Fruit fly (Drosophila melanogaster) whole organism, pupa: ENCODE measurements around the gene CG15200.

ENCODE experiments used
- CG10348 ChIP-seq: fragments of 200-800 bp; sonication (Bioruptor generic); IDR thresholded peaks from 2 replicates; pipeline ENCODE4 v1.3.6; 2022; ENCODE audit warnings: missing biosample characterization, missing genetic modification characterization
- CG12605 ChIP-seq: fragments of 200-800 bp; sonication (Bioruptor generic); IDR thresholded peaks from 2 replicates; pipeline ENCODE4 v1.3.6; 2022; ENCODE audit warnings: missing biosample characterization, missing genetic modification characterization
- CG13204 ChIP-seq: fragments of 200-800 bp; sonication (Bioruptor generic); optimal IDR thresholded peaks from 2 replicates; lab custom pipeline; 2018; ENCODE audit warnings: missing biosample characterization, mild to moderate bottlenecking, missing genetic modification characterization, moderate library complexity
- CG14655 ChIP-seq: fragments of 200-800 bp; sonication (Bioruptor generic); optimal IDR thresholded peaks from 3 replicates; lab custom pipeline; 2017; ENCODE audit warnings: mild to moderate bottlenecking, missing biosample characterization, missing genetic modification reagents, missing genetic modification characterization
- CG15710 ChIP-seq: fragments of 200-800 bp; sonication (Bioruptor generic); optimal IDR thresholded peaks from 2 replicates; lab custom pipeline; 2018; ENCODE audit warnings: missing biosample characterization, mild to moderate bottlenecking, missing genetic modification characterization, moderate library complexity
- CG17806 ChIP-seq: fragments of 200-800 bp; sonication (Bioruptor generic); optimal IDR thresholded peaks from 2 replicates; lab custom pipeline; 2018; ENCODE audit warnings: missing biosample characterization, mild to moderate bottlenecking, missing genetic modification characterization, moderate library complexity
- CG32121 ChIP-seq: fragments of 200-800 bp; sonication (Bioruptor generic); IDR thresholded peaks from 2 replicates; pipeline ENCODE4 v1.3.6; 2022; ENCODE audit warnings: missing biosample characterization, missing genetic modification characterization
- CG34367 ChIP-seq: fragments of 200-800 bp; sonication (Bioruptor generic); optimal IDR thresholded peaks from 2 replicates; lab custom pipeline; 2018; ENCODE audit warnings: missing biosample characterization, mild to moderate bottlenecking, missing genetic modification characterization
- CG4496 ChIP-seq: fragments of 200-800 bp; sonication (Bioruptor generic); IDR thresholded peaks from 3 replicates; pipeline ENCODE4 v1.3.6; 2022; ENCODE audit warnings: missing biosample characterization, missing genetic modification characterization
- CG8159 ChIP-seq: fragments of 200-800 bp; sonication (Bioruptor generic); optimal IDR thresholded peaks from 3 replicates; lab custom pipeline; 2018; ENCODE audit warnings: missing biosample characterization, mild to moderate bottlenecking, missing genetic modification characterization, moderate library complexity
- CG8301 ChIP-seq: fragments of 200-800 bp; sonication (Bioruptor generic); optimal IDR thresholded peaks from 2 replicates; lab custom pipeline; 2018; ENCODE audit warnings: missing biosample characterization, mild to moderate bottlenecking, missing genetic modification characterization
- CG9948 ChIP-seq: fragments of 200-800 bp; sonication (Bioruptor generic); optimal IDR thresholded peaks from 2 replicates; lab custom pipeline; 2018; ENCODE audit warnings: missing biosample characterization, mild to moderate bottlenecking, missing genetic modification characterization, moderate library complexity
- D1 ChIP-seq: fragments of 200-800 bp; sonication (Bioruptor generic); optimal IDR thresholded peaks from 2 replicates; lab custom pipeline; 2018; ENCODE audit warnings: missing biosample characterization, mild to moderate bottlenecking, missing genetic modification characterization, moderate library complexity
- EcR ChIP-seq: fragments of 200-800 bp; sonication (Bioruptor generic); optimal IDR thresholded peaks from 3 replicates; lab custom pipeline; 2019; ENCODE audit warnings: missing biosample characterization, missing genetic modification characterization, mild to moderate bottlenecking, moderate library complexity, missing genetic modification reagents
- Ets98B ChIP-seq: fragments of 200-800 bp; sonication (Bioruptor generic); IDR thresholded peaks from 2 replicates; pipeline ENCODE4 v1.3.6; 2022; ENCODE audit warnings: missing biosample characterization, missing genetic modification characterization
- Pif1A ChIP-seq: fragments of 200-800 bp; sonication (Bioruptor generic); optimal IDR thresholded peaks from 3 replicates; lab custom pipeline; 2016; ENCODE audit warnings: missing biosample characterization, missing genetic modification characterization
- Pif1B ChIP-seq: fragments of 200-800 bp; sonication (Bioruptor generic); optimal IDR thresholded peaks from 3 replicates; lab custom pipeline; 2016; ENCODE audit warnings: missing biosample characterization, missing genetic modification characterization
- Snoo ChIP-seq: fragments of 200-800 bp; sonication (Bioruptor generic); optimal IDR thresholded peaks from 3 replicates; lab custom pipeline; 2017; ENCODE audit warnings: missing biosample characterization, mild to moderate bottlenecking, missing genetic modification characterization, inconsistent platforms
- fd96Ca ChIP-seq: fragments of 200-800 bp; sonication (Bioruptor generic); IDR thresholded peaks from 3 replicates; pipeline ENCODE4 v1.3.6; 2022; ENCODE audit warnings: missing biosample characterization, missing genetic modification characterization
- gl ChIP-seq: fragments of 200-800 bp; sonication (Bioruptor generic); optimal IDR thresholded peaks from 2 replicates; lab custom pipeline; 2018; ENCODE audit warnings: missing biosample characterization, mild to moderate bottlenecking, missing genetic modification characterization
- rn ChIP-seq: fragments of 200-800 bp; sonication (Bioruptor generic); IDR thresholded peaks from 2 replicates; pipeline ENCODE4 v1.3.6; 2022; ENCODE audit warnings: missing biosample characterization, missing genetic modification characterization

Gene CG15200

DNA sequence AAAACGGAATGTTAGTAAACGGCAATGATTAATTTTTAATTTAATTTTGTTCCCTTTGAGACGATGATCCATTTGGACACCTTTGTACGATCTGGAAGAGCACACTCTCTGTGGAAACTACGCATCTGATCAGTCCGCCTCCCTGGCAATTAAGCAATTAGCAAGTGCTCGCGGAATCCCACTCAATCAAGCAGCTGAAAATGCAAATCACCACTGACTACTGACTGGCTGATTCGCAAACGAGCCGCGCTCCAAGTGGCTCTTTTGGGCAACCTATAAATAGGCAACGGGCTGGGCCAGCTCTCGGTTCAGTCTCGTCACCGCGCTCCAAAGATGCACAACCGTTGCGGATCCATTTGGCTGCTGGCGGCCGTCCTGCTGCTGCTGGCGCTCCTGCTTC, 38.9 kb upstream of the CG15200 start, which contains the start of gene CG15201:
Gene CG15201, plus strand, starts transcription at position 301 of the 400 bp plus-strand sequence.
- TF ChIP-seq Ets98B (GFP tag; lab: Robert Waterston, UW), result no peak
- no peak for TF ChIP-seq CG10348 (GFP tag; lab: Robert Waterston, UW)
- TF ChIP-seq EcR (GFP tag; lab: Kevin White, UChicago), result no peak
- no peak for TF ChIP-seq CG34367 (tag; lab: Kevin White, UChicago)
- TF ChIP-seq CG9948 (tag; lab: Kevin White, UChicago), result no peak
- TF ChIP-seq Snoo (tag; lab: Kevin White, UChicago), result no peak
- TF ChIP-seq Pif1B (GFP tag; lab: Kevin White, UChicago), result no peak
- no peak for TF ChIP-seq CG8159 (tag; lab: Kevin White, UChicago)
- no peak for TF ChIP-seq fd96Ca (GFP tag; lab: Robert Waterston, UW)

DNA sequence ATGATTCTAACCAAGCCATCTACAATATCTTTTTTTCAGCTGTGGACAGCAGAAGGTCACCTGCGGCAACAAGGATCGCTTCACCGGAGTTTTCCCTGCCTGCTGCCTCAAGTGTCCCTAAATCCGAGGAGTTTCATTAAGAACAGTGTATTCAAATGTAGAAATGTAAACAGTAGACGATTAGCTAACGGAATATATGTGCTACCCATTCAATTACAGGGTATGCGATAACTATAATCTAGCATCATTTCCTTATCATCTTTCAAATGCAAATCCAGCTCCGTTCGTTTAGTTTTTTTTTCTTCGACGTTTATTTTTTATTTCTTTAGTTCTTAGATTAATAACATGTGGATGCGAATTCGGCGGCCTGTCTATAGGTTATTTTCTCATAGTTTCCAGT, 38.2 kb upstream of the CG15200 start:
- TF ChIP-seq CG4496 (GFP tag; lab: Robert Waterston, UW), result no peak

DNA sequence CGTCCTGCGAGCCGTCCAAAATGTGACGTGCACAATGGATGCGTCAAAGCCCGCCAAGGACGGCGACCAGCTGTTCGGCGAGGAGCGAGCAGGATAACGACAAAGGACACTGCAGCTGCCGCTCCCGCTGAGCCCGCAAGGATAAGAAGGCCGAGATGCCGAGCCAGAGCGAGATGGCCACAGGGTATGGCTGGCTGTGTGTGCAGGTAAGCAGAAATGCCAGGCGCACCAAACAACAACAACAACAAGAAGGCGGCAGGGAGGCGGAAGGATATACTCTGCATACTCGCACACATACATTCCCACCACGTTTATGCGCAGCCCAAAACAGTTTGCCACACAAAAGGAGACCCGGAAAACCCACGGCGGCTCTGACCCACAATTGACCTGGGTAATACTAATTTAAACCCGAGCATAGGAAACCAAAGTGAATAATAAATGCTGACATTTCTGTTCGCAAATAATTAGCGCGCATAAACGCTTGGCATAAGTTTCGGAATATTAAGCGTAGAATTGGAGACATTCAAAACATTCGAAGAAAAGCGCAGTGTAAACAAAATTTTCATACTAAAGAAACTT, 36.0 kb upstream of the CG15200 start:
- TF ChIP-seq CG9948 (tag; lab: Kevin White, UChicago) (peak; percentile 0), rn (GFP tag; lab: Robert Waterston, UW) (no peak), gl (no peak), CG10348 (GFP tag; lab: Robert Waterston, UW) (no peak), CG8159 (tag; lab: Kevin White, UChicago) (peak; percentile 45), CG13204 (GFP tag; lab: Kevin White, UChicago) (no peak), Snoo (tag; lab: Kevin White, UChicago) (peak; percentile 15), CG32121 (GFP tag; lab: Robert Waterston, UW) (no peak), Ets98B (GFP tag; lab: Robert Waterston, UW) (peak; percentile 35), CG8301 (tag; lab: Kevin White, UChicago) (peak; percentile 20), D1 (tag; lab: Kevin White, UChicago) (no peak), CG15710 (tag; lab: Kevin White, UChicago) (peak; percentile 51), Pif1A (peak; percentile 39), fd96Ca (GFP tag; lab: Robert Waterston, UW) (peak; percentile 68), CG4496 (GFP tag; lab: Robert Waterston, UW) (0 out of 3 replicates have a peak, but pooled peaks have one; percentile 38), CG14655 (GFP tag; lab: Kevin White, UChicago) (no peak), EcR (GFP tag; lab: Kevin White, UChicago) (no peak), CG34367 (tag; lab: Kevin White, UChicago) (peak; percentile 17), Pif1B (GFP tag; lab: Kevin White, UChicago) (peak; percentile 30), CG17806 (tag; lab: Kevin White, UChicago) (peak; percentile 29), CG12605 (GFP tag; lab: Robert Waterston, UW) (no peak)

DNA sequence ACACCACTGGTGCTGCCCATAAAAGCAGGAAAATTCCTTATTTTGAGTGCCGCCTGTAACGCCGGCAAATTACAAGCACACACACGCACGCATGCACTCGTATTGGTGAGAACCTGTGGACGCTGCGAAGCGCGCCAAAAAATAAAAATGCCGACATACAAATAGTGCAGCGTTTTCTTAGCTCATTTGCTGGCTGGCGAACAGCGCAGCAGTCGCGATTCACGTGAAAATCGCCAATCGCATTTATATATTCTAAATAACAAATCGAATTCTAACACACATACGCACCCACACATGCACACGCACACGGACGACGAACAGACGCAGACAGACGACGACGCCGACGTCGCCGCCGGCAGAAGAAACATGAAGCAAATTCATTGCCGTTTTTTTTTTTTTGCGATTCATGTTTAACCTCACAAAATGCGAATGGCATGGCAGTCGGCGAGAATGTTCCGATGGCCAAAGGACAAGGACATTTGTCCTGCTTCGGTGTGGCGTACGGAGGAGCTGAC, 35.1 kb upstream of the CG15200 start:
- TF ChIP-seq CG15710 (tag; lab: Kevin White, UChicago) (no peak), CG10348 (GFP tag; lab: Robert Waterston, UW) (no peak), CG12605 (GFP tag; lab: Robert Waterston, UW) (peak; percentile 34; the same call in 1 of the 2 replicates), Ets98B (GFP tag; lab: Robert Waterston, UW) (peak; percentile 4; the same call in 1 of the 2 replicates), CG17806 (tag; lab: Kevin White, UChicago) (no peak), CG8301 (tag; lab: Kevin White, UChicago) (no peak), CG8159 (tag; lab: Kevin White, UChicago) (peak; percentile 7), Pif1B (GFP tag; lab: Kevin White, UChicago) (no peak), D1 (tag; lab: Kevin White, UChicago) (no peak), fd96Ca (GFP tag; lab: Robert Waterston, UW) (no peak; the same call in 2 of the 3 replicates), CG14655 (GFP tag; lab: Kevin White, UChicago) (no peak)

dm6 chrX:11148272-11148835, 34.4 kb upstream of the CG15200 start, which contains the start of gene Ran:
Ran (minus strand) TSS chrX:11148716.
- TF ChIP-seq Pif1A (no peak), CG15710 (tag; lab: Kevin White, UChicago) (no peak), CG10348 (GFP tag; lab: Robert Waterston, UW) (no peak), gl (no peak), rn (GFP tag; lab: Robert Waterston, UW) (no peak), EcR (GFP tag; lab: Kevin White, UChicago) (no peak), CG34367 (tag; lab: Kevin White, UChicago) (no peak), CG14655 (GFP tag; lab: Kevin White, UChicago) (no peak), CG13204 (GFP tag; lab: Kevin White, UChicago) (no peak), Snoo (tag; lab: Kevin White, UChicago) (no peak), CG8301 (tag; lab: Kevin White, UChicago) (no peak), CG12605 (GFP tag; lab: Robert Waterston, UW) (no peak), CG8159 (tag; lab: Kevin White, UChicago) (no peak), CG9948 (tag; lab: Kevin White, UChicago) (no peak), Ets98B (GFP tag; lab: Robert Waterston, UW) (no peak), CG32121 (GFP tag; lab: Robert Waterston, UW) (no peak), CG17806 (tag; lab: Kevin White, UChicago) (no peak)
- TF ChIP-seq, all 21 proteins: peak for 0
